Worm (Caenorhabditis elegans): ENCODE measurements around the gene R13A1.10.

ce11 chrIV:7240564-7240963, 13.6 kb upstream of the R13A1.10 start:
- TF ChIP-seq lir-3 (tag; optimal IDR thresholded peaks at IDR 0.05) (no peak), skn-1 (tag; optimal IDR thresholded peaks at IDR 0.05) (no peak), daf-8 (GFP tag; IDR thresholded peaks at IDR 0.05) (no peak), lin-29 (GFP tag; IDR thresholded peaks at IDR 0.05) (no peak), T20F7.1 (GFP tag; optimal IDR thresholded peaks at IDR 0.05) (no peak), ztf-7 (tag; optimal IDR thresholded peaks at IDR 0.05) (no peak), lsy-2 (tag; optimal IDR thresholded peaks at IDR 0.05) (no peak), ceh-62 (tag; optimal IDR thresholded peaks at IDR 0.05) (no peak)
